Worm (Caenorhabditis elegans) whole organism, dauer: ENCODE results near the gene C12D5.9.
"Not testable (repeated sequence)": the region's sequence is repeated elsewhere in the genome, so short reads cannot be mapped to it uniquely, and the experiment has no call there.

Experiments used
- unc-62 ChIP-seq: sonication (generic microtip); optimal IDR thresholded peaks from 2 replicates; lab custom pipeline; 2017; ENCODE audit warnings: missing biosample characterization, missing genetic modification reagents, missing genetic modification characterization

The C12D5.9 gene

DNA sequence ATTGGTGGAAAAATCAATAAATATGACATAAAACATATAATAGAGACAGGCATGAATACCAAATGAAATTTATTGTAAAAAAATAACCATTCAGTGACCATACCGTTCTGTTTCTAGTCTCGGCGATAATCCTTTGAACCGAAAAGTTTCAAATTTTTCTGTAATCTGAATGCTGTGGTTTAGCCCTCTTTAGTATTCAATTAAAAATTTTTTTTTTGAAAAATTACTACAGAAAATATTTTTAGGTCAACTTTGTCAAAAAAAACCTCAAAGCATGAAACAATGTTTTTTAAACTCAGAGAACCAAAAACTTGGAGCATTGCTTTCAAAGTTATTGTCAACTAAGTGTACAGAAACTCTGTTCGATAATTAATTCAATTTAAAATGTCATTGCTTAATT, 18.7 kb upstream of the C12D5.9 start, which contains the start of gene ZK105.11:
Gene ZK105.11, minus strand, starts transcription at position 101 of the 400 bp plus-strand sequence.
- no peak for TF ChIP-seq unc-62

ce11 chrV:7705316-7705715, 15.5 kb upstream of the C12D5.9 start, which contains the start of gene srw-3:
srw-3 (plus strand) TSS chrV:7705616.
- no peak for TF ChIP-seq unc-62

ce11 chrV:7703536-7703935, 13.7 kb upstream of the C12D5.9 start, which contains the start of gene srsx-40:
srsx-40 (minus strand) TSS chrV:7703636.
- TF ChIP-seq unc-62: not testable (repeated sequence)

DNA sequence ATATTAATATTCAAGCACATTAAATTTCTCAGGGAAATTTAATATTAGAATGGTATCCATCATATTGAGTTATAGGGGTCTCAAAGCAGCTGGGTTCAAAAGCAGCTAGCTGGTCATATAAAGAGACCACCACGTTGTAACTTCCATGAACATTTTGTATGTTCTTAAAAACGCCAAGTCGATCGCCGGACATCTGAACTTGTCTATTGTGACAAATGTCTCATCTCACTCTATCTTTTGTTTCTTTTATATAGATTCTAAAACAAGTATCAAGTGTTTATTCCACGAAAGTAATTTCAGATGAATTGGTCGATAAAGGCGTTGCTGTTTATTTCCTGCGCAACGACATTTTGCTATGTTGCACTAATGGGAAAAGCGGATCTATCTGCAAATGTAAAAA, 7.1 kb upstream of the C12D5.9 start, which contains the start of gene ZK105.3:
Gene ZK105.3, plus strand, starts transcription at position 301 of the 400 bp plus-strand sequence.
- TF ChIP-seq unc-62: no peak

DNA sequence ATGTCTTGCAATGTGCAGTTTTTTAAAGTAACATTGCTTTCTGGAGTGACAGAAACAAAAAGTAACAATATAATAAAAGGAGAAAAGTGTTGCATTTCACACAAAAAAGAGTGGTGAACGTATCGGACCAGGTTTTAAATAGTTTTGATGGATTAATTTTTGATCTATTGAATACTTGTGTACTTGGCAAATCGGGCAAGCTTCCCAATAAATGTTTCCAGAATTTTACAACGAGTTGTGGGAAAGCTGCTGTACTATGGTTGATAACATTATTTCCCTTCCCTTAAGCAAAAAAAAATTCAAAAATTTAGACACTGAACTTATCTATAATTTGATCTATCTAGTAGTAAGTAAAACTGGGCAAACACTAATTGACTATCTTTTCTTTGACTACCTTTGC, 3.6 kb upstream of the C12D5.9 start, which contains the start of gene C12D5.10:
Gene C12D5.10, minus strand, starts transcription at position 101 of the 400 bp plus-strand sequence.
- no peak for TF ChIP-seq unc-62

DNA sequence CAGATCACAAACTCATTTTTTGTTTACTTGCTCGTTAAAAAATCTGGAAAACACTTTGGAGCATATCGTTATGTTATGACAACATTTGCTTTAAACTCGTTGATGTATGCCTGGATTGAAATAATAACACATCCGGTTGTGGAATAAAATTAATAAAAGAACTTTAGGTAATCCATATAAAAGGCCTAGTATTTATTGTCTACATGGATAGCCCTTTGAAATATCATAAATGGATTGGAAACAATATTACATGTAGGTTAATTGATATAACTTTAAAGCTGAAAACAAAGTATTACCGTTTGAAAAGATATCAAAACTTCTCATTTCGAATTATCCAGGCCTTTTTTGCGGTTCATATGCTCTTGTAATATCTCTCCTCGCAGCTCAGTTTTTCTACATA, 849 bp upstream of the C12D5.9 start:
- TF ChIP-seq unc-62: no peak

DNA sequence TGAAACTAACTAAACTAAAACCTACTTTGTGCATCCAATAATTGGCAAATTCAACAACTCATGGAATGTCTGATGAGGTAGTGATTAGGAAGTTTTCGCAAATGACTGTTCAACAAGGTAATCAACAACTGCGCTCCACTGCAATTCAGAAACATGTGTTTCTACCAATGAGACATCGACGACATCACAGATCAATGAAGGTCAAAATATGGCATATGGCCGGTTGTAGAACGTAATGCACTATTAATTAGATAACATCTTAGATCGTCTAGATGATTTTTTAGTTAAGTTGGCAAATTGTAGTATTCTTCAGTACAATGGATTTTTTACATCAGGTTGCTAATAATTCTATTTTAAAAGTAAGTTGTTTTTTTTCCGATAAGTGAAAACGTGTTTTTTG, 3.6 kb downstream of the C12D5.9 start, which contains the start of the genes nhr-94 and nhr-152:
Gene nhr-94, minus strand, starts transcription at position 147 of the 400 bp plus-strand sequence.
Gene nhr-152, plus strand, starts transcription at position 162 of the 400 bp plus-strand sequence.
- TF ChIP-seq unc-62: no peak

DNA sequence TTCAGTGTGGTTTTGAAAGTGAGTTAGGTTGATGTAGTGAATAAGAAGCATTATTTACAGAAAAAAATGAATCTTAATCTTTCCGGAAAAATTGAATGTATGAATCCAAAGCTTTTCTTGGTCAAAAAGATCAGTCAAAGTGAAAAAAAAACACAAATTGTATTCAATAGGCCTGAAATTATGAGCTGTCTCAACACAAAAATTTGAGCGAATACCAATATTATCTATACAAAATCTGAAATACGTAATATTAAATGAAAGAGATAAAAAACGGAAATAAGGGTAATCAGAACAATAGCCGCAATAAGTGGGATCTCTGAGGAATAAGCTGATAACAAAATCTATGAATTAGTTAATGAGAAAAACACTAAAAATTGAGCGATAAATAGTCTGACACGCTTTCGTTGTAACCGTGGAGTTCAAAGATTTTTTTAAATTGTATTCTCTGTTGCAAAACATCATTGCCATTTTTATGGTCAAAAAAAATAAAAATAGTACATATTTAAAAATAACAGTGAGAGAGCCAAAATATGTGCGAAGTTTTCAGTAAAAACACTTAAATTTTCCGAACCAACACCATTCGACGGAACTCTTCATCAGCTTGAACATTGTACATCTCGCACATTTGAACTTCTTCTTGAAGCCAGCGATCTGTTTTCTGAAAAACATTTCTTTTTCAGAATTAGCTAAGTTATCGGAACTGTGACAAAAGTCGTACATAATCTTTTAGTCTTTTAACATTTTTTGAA, 5.7 kb downstream of the C12D5.9 start, which contains the start of gene sre-11:
Gene sre-11, minus strand, starts transcription at position 51 of the 749 bp plus-strand sequence.
- TF ChIP-seq unc-62: no peak

ce11 chrV:7681388-7681787, 8.4 kb downstream of the C12D5.9 start, which contains the start of gene cyp-33A1:
cyp-33A1 (minus strand) TSS chrV:7681459.
- TF ChIP-seq unc-62: no peak

- no peak for TF ChIP-seq unc-62
Observed at ce11 chrV:7675904-7676303, 13.9 kb downstream of the C12D5.9 start, which contains the start of gene C12D5.3. C12D5.3 (plus strand) TSS chrV:7676204.

ce11 chrV:7672258-7672657, 17.5 kb downstream of the C12D5.9 start, which contains the start of gene C12D5.4:
C12D5.4 (plus strand) TSS chrV:7672558.
- TF ChIP-seq unc-62: no peak

DNA sequence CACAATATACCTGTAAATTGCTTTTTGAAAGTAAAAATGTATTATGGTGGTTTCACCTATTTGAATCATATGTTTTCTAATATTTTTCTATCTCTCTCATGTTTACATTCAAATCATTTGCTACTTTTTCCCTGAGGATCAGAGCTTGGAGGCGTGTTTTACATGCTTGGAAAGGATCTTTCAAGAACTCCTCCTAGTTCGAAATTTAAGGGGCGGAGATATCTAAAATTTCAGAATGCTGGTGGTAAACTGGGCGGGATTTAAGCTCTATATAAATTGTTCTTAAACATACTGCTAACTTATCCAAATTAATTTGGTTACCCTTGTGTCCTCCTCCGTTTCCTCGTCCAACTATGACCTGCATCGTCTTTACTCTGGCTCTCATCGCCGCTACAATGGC, 21.8 kb downstream of the C12D5.9 start, which contains the start of gene C12D5.5:
Gene C12D5.5, plus strand, starts transcription at position 301 of the 400 bp plus-strand sequence.
- TF ChIP-seq unc-62: no peak

DNA sequence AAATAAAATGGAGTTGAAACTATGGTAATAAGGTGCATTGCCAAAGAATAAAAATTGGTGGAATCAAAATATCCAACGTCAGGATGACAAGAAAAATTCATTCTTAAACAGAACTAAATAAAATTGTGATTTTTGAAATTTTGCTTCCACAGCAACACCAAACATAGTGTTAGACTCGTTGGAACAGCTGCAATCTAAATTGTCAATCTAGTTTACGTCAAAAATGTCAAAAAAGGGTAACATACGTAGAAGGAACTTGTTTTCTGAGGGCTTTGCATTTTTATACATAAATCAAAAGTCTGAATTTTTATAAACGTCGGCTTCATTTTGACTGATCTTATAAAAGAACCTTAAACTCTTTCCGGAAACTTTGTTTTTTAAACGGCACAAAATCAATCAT, 36.2 kb downstream of the C12D5.9 start, which contains the start of gene srh-200:
Gene srh-200, minus strand, starts transcription at position 101 of the 400 bp plus-strand sequence.
- no peak for TF ChIP-seq unc-62

- no peak for TF ChIP-seq unc-62
Observed at ce11 chrV:7651757-7652156, 38.0 kb downstream of the C12D5.9 start, which contains the start of gene srh-234. srh-234 (minus strand) TSS chrV:7651857.

- no peak for TF ChIP-seq unc-62
Observed at ce11 chrV:7649963-7650362, 39.8 kb downstream of the C12D5.9 start.

DNA sequence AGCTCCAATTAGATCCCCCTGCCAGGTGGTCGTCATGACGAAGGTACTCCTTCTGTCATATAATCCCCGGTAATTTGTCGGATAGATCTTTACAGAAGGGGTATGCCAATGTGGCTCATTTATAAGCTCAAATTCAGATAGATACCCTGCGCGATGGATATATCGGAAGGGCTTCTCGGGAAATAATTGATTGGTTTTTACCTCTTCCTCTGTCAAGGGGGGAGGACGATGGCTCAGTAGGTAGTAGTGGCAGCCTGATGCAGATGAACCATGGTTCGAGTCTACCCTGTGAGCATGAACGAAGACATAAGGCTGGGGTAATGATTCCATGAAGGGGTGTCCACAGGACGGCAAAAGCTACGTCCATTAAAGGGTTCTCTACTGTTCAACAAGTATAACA, 42.6 kb downstream of the C12D5.9 start:
- no peak for TF ChIP-seq unc-62

DNA sequence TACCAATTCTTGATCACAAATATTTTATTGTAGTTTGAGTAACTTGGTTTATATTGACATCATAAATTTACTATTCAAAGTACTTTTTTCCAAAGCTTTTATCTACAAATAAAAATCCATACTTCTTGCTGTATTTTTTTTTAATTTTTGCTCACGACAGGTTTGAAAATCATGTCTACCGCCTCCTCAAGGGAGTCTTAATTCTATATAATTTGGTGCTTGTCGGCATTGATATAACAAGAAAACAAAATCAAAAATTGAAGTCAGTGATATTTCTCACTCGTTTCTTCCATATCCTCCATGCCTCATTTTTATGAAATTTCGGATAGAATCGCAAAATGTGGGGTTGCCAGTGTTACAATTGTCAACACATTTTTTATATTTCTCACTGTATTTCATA, 44.3 kb downstream of the C12D5.9 start, which contains the start of gene str-47:
Gene str-47, plus strand, starts transcription at position 301 of the 400 bp plus-strand sequence.
- TF ChIP-seq unc-62: no peak
